Fruit fly (Drosophila melanogaster) Kc167 (cell line): ENCODE results near the gene Acox3.

Experiments used
- Myc ChIP-seq: fragments of >200 bp; optimal IDR thresholded peaks from 2 replicates; lab custom pipeline; 2017; ENCODE audit warnings: missing external identifiers
- Sin3A ChIP-seq: fragments of >200 bp; optimal IDR thresholded peaks from 2 replicates; lab custom pipeline; 2018; ENCODE audit warnings: missing external identifiers
- ttk ChIP-seq: sonication (Bioruptor generic); optimal IDR thresholded peaks from 2 replicates; lab custom pipeline; 2017; ENCODE audit warnings: missing external identifiers

DNA sequence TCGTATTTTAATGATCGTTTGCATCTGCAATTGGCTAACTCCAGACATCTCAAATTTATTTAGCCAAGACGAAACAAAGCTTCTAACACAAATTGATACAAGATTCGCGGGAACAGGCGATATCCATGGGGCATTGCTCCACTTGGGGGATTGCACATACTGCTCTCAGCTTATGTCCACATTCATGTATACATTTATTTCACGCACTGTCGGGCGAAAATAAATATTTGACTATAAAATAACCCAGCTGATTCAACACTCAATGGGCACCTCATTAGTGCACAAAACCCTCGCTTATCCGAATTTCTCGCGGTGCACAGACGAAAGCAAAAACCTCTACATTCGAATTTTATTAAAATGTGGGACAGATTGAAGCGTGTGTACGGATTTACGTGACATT lies 13.3 kb upstream of the Acox3 start:
- TF ChIP-seq ttk (lab: Kevin White, UChicago) (no peak), Myc (lab: Kevin White, UChicago) (no peak), Sin3A (lab: Kevin White, UChicago) (no peak)
